Worm (Caenorhabditis elegans): ENCODE results near the gene K11H12.3.

Gene K11H12.3

DNA sequence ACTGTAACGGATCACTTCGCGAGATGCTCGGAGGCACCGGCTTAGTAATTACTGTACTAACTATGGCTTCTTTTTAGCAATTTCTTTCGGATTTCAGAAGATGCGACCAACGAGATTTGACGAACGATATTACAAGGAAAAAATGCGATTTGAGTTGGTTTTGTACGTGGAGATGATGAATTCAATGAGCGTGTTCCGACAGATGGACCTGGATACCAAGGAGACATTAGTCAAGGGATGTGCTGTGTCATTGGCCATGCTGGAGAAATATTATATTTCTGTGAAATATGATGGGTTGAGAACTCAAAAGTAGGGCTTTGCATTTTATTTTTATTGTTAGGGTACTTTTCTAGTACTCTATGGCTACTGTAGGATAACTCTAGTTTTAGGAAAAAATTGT lies 42.7 kb downstream of the K11H12.3 start:
- TF ChIP-seq him-1 (tag; optimal IDR thresholded peaks at IDR 0.05) (no peak), W03F9.2 (tag; optimal IDR thresholded peaks at IDR 0.05) (no peak), dao-5 (tag; optimal IDR thresholded peaks at IDR 0.05) (no peak)

DNA sequence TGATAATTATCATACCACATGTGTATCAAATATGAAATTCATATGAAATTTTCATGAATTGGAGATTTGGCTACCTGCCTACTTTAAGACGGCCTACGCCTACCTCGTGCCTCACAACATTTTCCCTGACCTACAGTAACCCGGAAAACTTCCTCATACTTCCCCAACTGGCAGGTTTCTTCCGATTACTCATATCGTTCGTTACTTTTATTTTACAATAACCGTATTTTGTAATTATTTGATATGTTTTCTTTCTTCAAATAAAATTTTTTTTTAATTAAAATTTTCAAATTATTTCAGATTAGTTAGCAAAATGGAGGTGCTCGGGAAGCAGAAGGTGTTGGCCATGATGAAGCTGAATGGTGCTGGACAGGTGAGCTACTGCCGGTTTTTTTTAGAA lies 46.0 kb downstream of the K11H12.3 start, which contains the start of gene nhr-76:
Gene nhr-76 (plus strand): TSS at position 301 of the 400 bp plus-strand sequence.
- no peak for TF ChIP-seq dao-5 (tag; optimal IDR thresholded peaks at IDR 0.05)
- TF ChIP-seq him-1 (tag; optimal IDR thresholded peaks at IDR 0.05), result no peak
- TF ChIP-seq W03F9.2 (tag; optimal IDR thresholded peaks at IDR 0.05), result no peak

DNA sequence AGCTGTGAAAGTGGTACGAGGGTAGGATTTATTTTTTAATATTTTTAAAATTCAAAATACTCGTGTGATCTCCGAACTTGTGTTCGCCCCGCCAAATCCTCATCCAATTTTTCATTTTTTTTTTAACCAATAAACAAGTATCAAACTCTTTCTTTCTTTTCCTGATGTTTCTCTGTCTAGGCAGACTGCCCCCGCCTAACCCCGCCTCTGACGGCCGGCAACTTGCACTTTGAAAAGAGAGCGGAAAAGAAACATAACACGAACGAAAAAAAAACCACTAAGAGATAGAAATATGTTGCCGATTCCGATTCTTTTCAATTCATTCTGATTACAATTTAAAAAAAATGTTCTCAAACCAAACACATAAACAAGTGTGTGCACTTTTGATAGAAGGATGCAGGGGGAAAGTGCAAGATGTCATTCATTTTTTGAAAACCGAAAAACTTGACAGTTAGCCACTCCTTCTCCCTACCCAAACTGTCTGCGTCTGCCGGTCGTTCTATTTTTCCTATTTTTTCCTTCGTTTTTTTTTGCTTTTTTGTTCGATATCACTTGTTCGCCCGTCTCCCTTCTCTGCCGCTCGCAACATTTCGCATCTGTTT lies 47.2 kb downstream of the K11H12.3 start:
- TF ChIP-seq W03F9.2 (tag; optimal IDR thresholded peaks at IDR 0.05) (no peak), him-1 (tag; optimal IDR thresholded peaks at IDR 0.05) (no peak), dao-5 (tag; optimal IDR thresholded peaks at IDR 0.05) (no peak)

DNA sequence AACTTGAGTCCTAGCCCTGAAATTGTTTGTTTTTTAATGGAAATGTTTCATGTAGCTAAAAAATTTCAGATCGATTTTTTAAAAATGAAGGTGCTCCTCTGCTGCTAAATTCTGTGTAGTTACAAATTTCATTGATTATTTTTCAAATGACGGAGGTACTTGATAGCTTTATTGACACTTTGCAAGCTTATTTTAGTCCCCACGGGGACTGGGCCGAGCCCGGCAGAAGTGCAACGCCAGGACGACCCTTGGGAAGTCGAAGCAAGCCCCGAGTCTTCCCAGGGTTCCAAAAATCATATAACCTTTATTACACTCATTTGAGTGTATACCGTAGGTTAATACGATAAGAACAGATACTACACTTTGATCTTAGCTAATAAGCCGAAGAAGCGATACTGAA lies 49.4 kb downstream of the K11H12.3 start:
- TF ChIP-seq dao-5 (tag; optimal IDR thresholded peaks at IDR 0.05) (no peak), W03F9.2 (tag; optimal IDR thresholded peaks at IDR 0.05) (no peak), him-1 (tag; optimal IDR thresholded peaks at IDR 0.05) (no peak)

DNA sequence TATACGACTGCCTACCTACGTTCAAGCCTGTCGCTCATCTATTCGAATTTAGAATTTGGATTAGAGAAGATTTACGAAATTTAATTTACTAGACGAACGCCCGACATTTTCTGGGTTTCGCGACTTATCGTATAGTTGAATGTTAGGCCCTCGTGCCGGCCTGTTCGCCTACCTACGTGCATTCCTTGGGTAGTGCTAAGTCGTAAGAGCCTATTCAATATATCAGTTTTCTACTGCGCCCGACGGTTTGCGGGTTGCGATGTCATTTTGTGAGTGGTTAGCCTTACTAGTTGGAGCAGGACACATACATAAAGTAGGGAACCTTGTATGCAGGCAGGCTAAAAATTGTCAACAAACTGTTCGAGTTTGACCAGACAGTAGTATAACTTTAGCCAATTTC lies 50.3 kb downstream of the K11H12.3 start:
- no peak for TF ChIP-seq dao-5 (tag; optimal IDR thresholded peaks at IDR 0.05)
- TF ChIP-seq W03F9.2 (tag; optimal IDR thresholded peaks at IDR 0.05), result no peak
- no peak for TF ChIP-seq him-1 (tag; optimal IDR thresholded peaks at IDR 0.05)
